Worm (Caenorhabditis elegans): ENCODE measurements around the gene eps-8.

DNA sequence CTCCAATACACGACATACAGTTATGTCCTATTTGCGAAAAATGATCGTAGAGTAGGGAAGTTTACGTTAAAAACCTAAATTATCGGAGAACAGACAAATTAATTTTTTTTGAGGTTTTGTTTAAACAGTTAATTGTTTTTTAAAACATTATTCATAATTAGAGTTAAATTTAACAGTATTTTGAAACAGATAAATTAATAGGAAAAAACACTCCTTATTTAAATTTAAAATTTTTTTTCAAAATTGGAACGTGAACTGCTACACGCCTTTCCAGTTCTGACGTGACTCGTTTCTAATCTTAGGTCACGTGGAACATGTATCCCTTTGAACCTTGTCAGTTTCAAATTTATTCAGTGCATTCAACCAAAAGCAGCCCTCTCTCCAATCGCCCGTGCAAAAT is 25.6 kb upstream of the eps-8 start, which contains the start of gene Y57G11C.52:
- TF ChIP-seq blmp-1 (tag; optimal IDR thresholded peaks at IDR 0.05), result no peak
- no peak for TF ChIP-seq dsc-1 (tag; optimal IDR thresholded peaks at IDR 0.05)
- TF ChIP-seq egl-27 (tag; optimal IDR thresholded peaks at IDR 0.05), result no peak

Data from whole organism, L1 larva.